Worm (Caenorhabditis elegans) whole organism, L1 larva: ENCODE results near the gene C25D7.15.

Source experiments
- C04F5.9 ChIP-seq: sonication (generic microtip); optimal IDR thresholded peaks from 2 replicates; lab custom pipeline; 2016; ENCODE audit warnings: missing genetic modification characterization, missing compliant biosample characterization
- C34B4.2 ChIP-seq: sonication (generic microtip); optimal IDR thresholded peaks from 2 replicates; lab custom pipeline; 2017; ENCODE audit warnings: mild to moderate bottlenecking, missing genetic modification characterization, missing compliant biosample characterization
- aha-1 ChIP-seq: fragments of 150-350 bp; optimal IDR thresholded peaks from 2 replicates; lab custom pipeline; 2014; ENCODE audit warnings: missing biosample characterization, missing genetic modification characterization
- alr-1 ChIP-seq: fragments of 200-800 bp; sonication (Bioruptor generic); optimal IDR thresholded peaks from 2 replicates; lab custom pipeline; 2018; ENCODE audit warnings: borderline replicate concordance, mild to moderate bottlenecking, missing genetic modification characterization, missing compliant biosample characterization
- aly-2 ChIP-seq: fragments of 150-350 bp; optimal IDR thresholded peaks from 2 replicates; lab custom pipeline; 2014; ENCODE audit warnings: missing biosample characterization, missing genetic modification characterization
- ceh-8 ChIP-seq: fragments of 200-800 bp; sonication (Bioruptor generic); optimal IDR thresholded peaks from 2 replicates; lab custom pipeline; 2018; ENCODE audit warnings: mild to moderate bottlenecking, missing genetic modification characterization, moderate library complexity, missing compliant biosample characterization
- ceh-90 ChIP-seq: sonication (generic microtip); optimal IDR thresholded peaks from 2 replicates; lab custom pipeline; 2016; ENCODE audit warnings: missing genetic modification characterization, missing compliant biosample characterization
- dsc-1 ChIP-seq: sonication (generic microtip); optimal IDR thresholded peaks from 2 replicates; lab custom pipeline; 2016; ENCODE audit warnings: mild to moderate bottlenecking, missing genetic modification characterization, missing compliant biosample characterization
- efl-3 ChIP-seq: fragments of 200-800 bp; sonication (Bioruptor generic); optimal IDR thresholded peaks from 2 replicates; lab custom pipeline; 2018; ENCODE audit warnings: mild to moderate bottlenecking, missing genetic modification characterization, missing compliant biosample characterization
- egl-27 ChIP-seq, 2 experiments: fragments of 150-350 bp in 1 of 2; sonication (generic microtip); optimal IDR thresholded peaks; 3 replicates each; lab custom pipeline; 2017 to 2018; ENCODE audit warnings: missing biosample characterization in 2 of 2, missing genetic modification characterization in 2 of 2, missing genetic modification reagents in 2 of 2
- fkh-8 ChIP-seq: sonication (generic microtip); optimal IDR thresholded peaks from 2 replicates; lab custom pipeline; 2016; ENCODE audit warnings: mild to moderate bottlenecking, missing genetic modification characterization, missing compliant biosample characterization
- hpl-2 ChIP-seq: fragments of 150-350 bp; optimal IDR thresholded peaks from 2 replicates; lab custom pipeline; 2014; ENCODE audit warnings: missing biosample characterization, missing genetic modification reagents, missing genetic modification characterization
- lin-14 ChIP-seq: fragments of 200-800 bp; sonication (Bioruptor generic); optimal IDR thresholded peaks from 2 replicates; lab custom pipeline; 2018; ENCODE audit warnings: mild to moderate bottlenecking, missing genetic modification characterization, moderate library complexity, missing compliant biosample characterization
- lin-35 ChIP-seq, 2 experiments: fragments of 150-350 bp; optimal IDR thresholded peaks; 2 replicates each; lab custom pipeline; 2014; ENCODE audit warnings: missing biosample characterization in 2 of 2, missing genetic modification characterization in 2 of 2, missing genetic modification reagents in 2 of 2
- lin-39 ChIP-seq: fragments of 150-350 bp; optimal IDR thresholded peaks from 2 replicates; lab custom pipeline; 2014; ENCODE audit warnings: missing biosample characterization, missing genetic modification reagents, missing genetic modification characterization
- mef-2 ChIP-seq: fragments of 150-350 bp; optimal IDR thresholded peaks from 2 replicates; lab custom pipeline; 2014; ENCODE audit warnings: missing biosample characterization, missing genetic modification characterization
- mep-1 ChIP-seq: fragments of 150-350 bp; optimal IDR thresholded peaks from 2 replicates; lab custom pipeline; 2014; ENCODE audit warnings: missing biosample characterization, missing genetic modification characterization
- nhr-12 ChIP-seq: sonication (generic microtip); optimal IDR thresholded peaks from 2 replicates; lab custom pipeline; 2017; ENCODE audit warnings: missing biosample characterization, missing genetic modification characterization
- nhr-20 ChIP-seq: sonication (generic microtip); optimal IDR thresholded peaks from 2 replicates; lab custom pipeline; 2016; ENCODE audit warnings: mild to moderate bottlenecking, missing genetic modification characterization, missing compliant biosample characterization
- nhr-237 ChIP-seq: fragments of 150-350 bp; optimal IDR thresholded peaks from 2 replicates; lab custom pipeline; 2014; ENCODE audit warnings: missing biosample characterization, missing genetic modification characterization
- nhr-47 ChIP-seq: sonication (generic microtip); optimal IDR thresholded peaks from 2 replicates; lab custom pipeline; 2016; ENCODE audit warnings: mild to moderate bottlenecking, missing genetic modification characterization, moderate library complexity, missing compliant biosample characterization
- nhr-77 ChIP-seq: fragments of 150-350 bp; optimal IDR thresholded peaks from 2 replicates; lab custom pipeline; 2014; ENCODE audit warnings: missing biosample characterization, missing genetic modification characterization
- nhr-84 ChIP-seq: sonication (generic microtip); optimal IDR thresholded peaks from 2 replicates; lab custom pipeline; 2017; ENCODE audit warnings: missing biosample characterization, missing genetic modification characterization
- nhr-85 ChIP-seq: sonication (generic microtip); peaks from one replicate; lab custom pipeline; 2016; ENCODE audit warnings: missing genetic modification characterization, inconsistent platforms, missing compliant biosample characterization
- nhr-90 ChIP-seq: sonication (generic microtip); optimal IDR thresholded peaks from 2 replicates; lab custom pipeline; 2016; ENCODE audit warnings: mild to moderate bottlenecking, missing genetic modification characterization, missing compliant biosample characterization; ENCODE audit not compliant: poor library complexity
- pag-3 ChIP-seq: sonication (generic microtip); optimal IDR thresholded peaks from 2 replicates; lab custom pipeline; 2017; ENCODE audit warnings: missing genetic modification characterization, mild to moderate bottlenecking, missing compliant biosample characterization, antibody characterized with exemption, borderline replicate concordance; ENCODE audit not compliant: insufficient read depth
- pax-3 ChIP-seq: fragments of 200-800 bp; sonication (Bioruptor generic); optimal IDR thresholded peaks from 2 replicates; lab custom pipeline; 2018; ENCODE audit warnings: mild to moderate bottlenecking, missing genetic modification characterization, moderate library complexity, missing compliant biosample characterization
- pqm-1 ChIP-seq: sonication (generic microtip); optimal IDR thresholded peaks from 3 replicates; lab custom pipeline; 2017; ENCODE audit warnings: missing biosample characterization, missing genetic modification characterization
- rnt-1 ChIP-seq: sonication (generic microtip); optimal IDR thresholded peaks from 2 replicates; lab custom pipeline; 2016; ENCODE audit warnings: mild to moderate bottlenecking, missing genetic modification characterization, moderate library complexity, missing compliant biosample characterization
- snu-23 ChIP-seq: sonication (generic microtip); optimal IDR thresholded peaks from 2 replicates; lab custom pipeline; 2016; ENCODE audit warnings: missing genetic modification characterization, missing compliant biosample characterization
- sox-4 ChIP-seq: sonication (generic microtip); optimal IDR thresholded peaks from 2 replicates; lab custom pipeline; 2016; ENCODE audit warnings: missing genetic modification characterization, missing compliant biosample characterization
- sup-37 ChIP-seq: fragments of 200-800 bp; sonication (Bioruptor generic); optimal IDR thresholded peaks from 2 replicates; lab custom pipeline; 2018; ENCODE audit warnings: mild to moderate bottlenecking, missing genetic modification characterization, missing compliant biosample characterization
- tbx-2 ChIP-seq: sonication (generic microtip); optimal IDR thresholded peaks from 2 replicates; lab custom pipeline; 2016; ENCODE audit warnings: missing genetic modification characterization, missing compliant biosample characterization
- unc-130 ChIP-seq: fragments of 150-350 bp; optimal IDR thresholded peaks from 2 replicates; lab custom pipeline; 2017; ENCODE audit warnings: missing biosample characterization, missing genetic modification characterization, inconsistent platforms
- unc-30 ChIP-seq: sonication (generic microtip); optimal IDR thresholded peaks from 2 replicates; lab custom pipeline; 2017; ENCODE audit warnings: missing biosample characterization, missing genetic modification characterization
- unc-98 ChIP-seq: fragments of 200-800 bp; sonication (Bioruptor generic); IDR thresholded peaks from 2 replicates; pipeline ENCODE4 v1.3.6; 2022; ENCODE audit warnings: missing genetic modification characterization, missing compliant biosample characterization
- vab-15 ChIP-seq: sonication (generic microtip); optimal IDR thresholded peaks from 2 replicates; lab custom pipeline; 2017; ENCODE audit warnings: missing genotype, mild to moderate bottlenecking, missing genetic modification characterization, missing compliant biosample characterization
- ztf-11 ChIP-seq, 2 experiments: sonication (generic microtip); optimal IDR thresholded peaks; 2 replicates each; lab custom pipeline; 2016 to 2017; ENCODE audit warnings: missing genetic modification characterization in 2 of 2, missing biosample characterization in 1 of 2, missing compliant biosample characterization in 1 of 2

The C25D7.15 gene

DNA sequence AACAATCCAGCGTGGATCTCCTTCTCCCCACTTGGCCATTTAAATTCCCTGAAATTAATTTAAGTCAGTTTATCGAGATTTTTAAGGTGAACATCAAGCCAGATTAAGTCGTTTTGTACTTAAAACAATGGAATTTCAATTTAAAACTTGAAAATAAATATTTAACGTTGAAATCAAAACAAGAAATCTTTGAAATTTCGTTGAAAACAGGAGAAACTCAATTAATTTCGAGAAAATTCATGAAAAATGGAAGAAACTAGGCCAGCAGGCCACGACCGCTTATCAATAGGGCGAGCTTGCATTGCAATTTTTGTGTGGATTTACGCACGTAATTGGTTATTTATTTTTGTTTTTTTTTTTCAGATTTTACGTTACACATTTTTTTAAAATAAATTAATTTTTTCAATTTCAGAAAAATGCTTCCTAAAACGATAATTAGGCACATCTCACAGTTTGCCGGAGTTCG lies 25.8 kb downstream of the C25D7.15 start, which contains the start of the genes ahsa-1 and C01G10.7 (continued):
- peak; percentile 77 for TF ChIP-seq nhr-237 (tag; lab: Kevin White, UChicago)
- peak; percentile 88 for TF ChIP-seq C04F5.9 (tag; lab: Kevin White, UChicago)
- no peak for TF ChIP-seq nhr-84
- no peak for TF ChIP-seq alr-1 (tag; lab: Kevin White, UChicago)
- TF ChIP-seq lin-39 (tag; lab: Kevin White, UChicago) = peak; percentile 75
- TF ChIP-seq sox-4 (tag; lab: Kevin White, UChicago) = peak; percentile 91
- TF ChIP-seq rnt-1 (tag; lab: Kevin White, UChicago) = peak; percentile 99
- peak; percentile 94 for TF ChIP-seq nhr-47
- TF ChIP-seq aha-1 = peak; percentile 36
- TF ChIP-seq unc-30 (tag; lab: Kevin White, UChicago) = no peak
- peak; percentile 95 for TF ChIP-seq nhr-90
- TF ChIP-seq efl-3 (GFP tag; lab: Kevin White, UChicago) = no peak
- no peak for TF ChIP-seq pqm-1
- TF ChIP-seq ceh-90 (tag; lab: Kevin White, UChicago) = peak; percentile 92
- TF ChIP-seq hpl-2 (GFP tag; lab: Kevin White, UChicago) = peak; percentile 60
- no peak for TF ChIP-seq C34B4.2 (tag; lab: Kevin White, UChicago)
- TF ChIP-seq lin-35 (GFP tag; optimal IDR thresholded peaks at IDR 0.05; lab: Kevin White, UChicago) = peak; percentile 85 to 86
- no peak for TF ChIP-seq sup-37 (GFP tag; lab: Kevin White, UChicago)
- peak; percentile 95 for TF ChIP-seq snu-23
- no peak for TF ChIP-seq pag-3
- TF ChIP-seq ceh-8 (GFP tag; lab: Kevin White, UChicago) = peak; percentile 58
- peak; percentile 97 for TF ChIP-seq nhr-85 (tag; lab: Kevin White, UChicago)
- TF ChIP-seq vab-15 (tag; lab: Kevin White, UChicago) = peak; percentile 93
- peak; percentile 92 for TF ChIP-seq fkh-8
- no peak for TF ChIP-seq egl-27 (tag; optimal IDR thresholded peaks at IDR 0.05; lab: Kevin White, UChicago)
- TF ChIP-seq mep-1 (tag; lab: Kevin White, UChicago) = peak; percentile 96
- peak; percentile 87 for TF ChIP-seq unc-98 (GFP tag; lab: Robert Waterston, UW)
- peak; percentile 94 for TF ChIP-seq dsc-1 (tag; lab: Kevin White, UChicago)
- TF ChIP-seq tbx-2 (tag; lab: Kevin White, UChicago) = peak; percentile 94
- peak in 1 of 2 experiments; percentile 94 for TF ChIP-seq ztf-11 (tag; optimal IDR thresholded peaks at IDR 0.05; lab: Kevin White, UChicago)
- peak; percentile 63 for TF ChIP-seq unc-130 (tag; lab: Kevin White, UChicago)

DNA sequence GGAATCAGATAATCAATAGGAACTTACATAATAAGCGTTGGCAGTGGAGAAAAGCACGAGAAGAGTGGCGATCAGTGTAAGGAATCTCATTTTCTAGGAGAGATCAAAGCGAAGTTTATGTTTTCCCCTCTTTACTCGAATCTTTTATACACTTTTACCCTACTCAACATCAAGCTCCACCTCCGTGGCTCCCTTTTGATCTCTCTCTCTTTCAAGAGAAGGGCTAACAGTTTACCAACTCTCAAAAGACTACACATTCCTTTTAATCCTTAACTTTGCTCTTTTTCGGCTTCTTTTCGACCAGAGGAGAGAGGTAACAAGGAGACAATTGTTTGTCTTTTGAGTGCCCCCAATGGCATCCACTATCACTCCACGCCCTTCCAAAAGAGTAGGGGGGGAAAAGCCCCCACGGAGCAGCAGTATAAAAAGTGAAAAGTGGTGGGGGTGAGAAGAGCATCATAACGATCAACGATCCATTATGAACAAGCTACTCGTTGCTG lies 27.6 kb downstream of the C25D7.15 start, which contains the start of the genes C01G10.15 and C01G10.6:
Gene C01G10.15, minus strand, starts transcription at position 101 of the 500 bp plus-strand sequence.
Gene C01G10.6, plus strand, starts transcription at position 450 of the 500 bp plus-strand sequence.
- TF ChIP-seq aly-2 (no peak), mep-1 (tag; lab: Kevin White, UChicago) (no peak), tbx-2 (tag; lab: Kevin White, UChicago) (peak; percentile 29), snu-23 (no peak), lin-14 (peak; percentile 39), nhr-77 (tag; lab: Kevin White, UChicago) (peak; percentile 52)

- TF ChIP-seq mef-2 (tag; lab: Kevin White, UChicago) (no peak), nhr-20 (tag; lab: Kevin White, UChicago) (no peak), nhr-12 (tag; lab: Kevin White, UChicago) (no peak), pax-3 (tag; lab: Kevin White, UChicago) (no peak), vab-15 (tag; lab: Kevin White, UChicago) (no peak)
- TF ChIP-seq, all 84 proteins: peak for 0
These were observed 29.0 kb downstream of the C25D7.15 start, which contains the start of gene C01G10.18 for ce11 chrV:15088613-15089012. Gene C01G10.18 (minus strand): TSS chrV:15088713.
